Fruit fly (Drosophila melanogaster) whole organism: ENCODE results near the gene CG18528.

Source experiments
- CG8478 ChIP-seq: fragments of >200 bp; optimal IDR thresholded peaks from 2 replicates; lab custom pipeline; 2018; ENCODE audit warnings: inconsistent platforms
- Dll ChIP-seq: fragments of >200 bp; optimal IDR thresholded peaks from 2 replicates; lab custom pipeline; 2017
- EcR ChIP-seq, 2 experiments: fragments of >200 bp; optimal IDR thresholded peaks; 2 replicates each; lab custom pipeline; 2017; ENCODE audit warnings: missing biosample characterization in 2 of 2, missing genetic modification characterization in 2 of 2, missing genetic modification reagents in 2 of 2
- pan ChIP-seq: fragments of >200 bp; optimal IDR thresholded peaks from 2 replicates; lab custom pipeline; 2017
- psq ChIP-seq: fragments of >200 bp; optimal IDR thresholded peaks from 2 replicates; lab custom pipeline; 2017
- usp ChIP-seq: fragments of >200 bp; optimal IDR thresholded peaks from 2 replicates; lab custom pipeline; 2017; ENCODE audit warnings: missing biosample characterization, missing genetic modification characterization, mixed read lengths

DNA sequence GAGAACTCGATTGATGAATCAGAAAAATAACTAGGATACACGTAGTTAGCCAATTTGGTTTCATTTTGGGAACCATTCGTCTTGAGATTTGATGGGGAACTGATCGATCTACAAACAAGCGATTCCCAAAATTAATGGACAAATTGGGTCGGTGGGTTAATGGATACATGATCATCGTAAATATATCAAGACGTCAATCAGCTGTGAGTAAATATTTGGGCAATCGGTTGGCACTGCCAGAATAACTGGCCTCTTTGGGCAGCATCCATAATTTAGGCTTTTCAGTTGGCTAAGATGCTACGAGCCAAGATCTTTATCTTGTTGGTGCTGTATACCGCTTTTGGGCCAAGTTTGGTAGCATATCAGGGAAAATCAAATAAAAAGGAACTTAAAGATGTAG lies 8.1 kb upstream of the CG18528 start, which contains the start of the genes CG42812 and CG33341:
- TF ChIP-seq pan (lab: Kevin White, UChicago) (no peak), psq (lab: Kevin White, UChicago) (no peak), Dll (no peak), EcR (GFP tag; optimal IDR thresholded peaks at IDR 0.05; lab: Kevin White, UChicago) (no peak), CG8478 (lab: Kevin White, UChicago) (no peak), usp (GFP tag; lab: Kevin White, UChicago) (no peak)
